Comparison of ENCODE assay signal across 3 fruit fly cellular contexts in the genomic region with DNA sequence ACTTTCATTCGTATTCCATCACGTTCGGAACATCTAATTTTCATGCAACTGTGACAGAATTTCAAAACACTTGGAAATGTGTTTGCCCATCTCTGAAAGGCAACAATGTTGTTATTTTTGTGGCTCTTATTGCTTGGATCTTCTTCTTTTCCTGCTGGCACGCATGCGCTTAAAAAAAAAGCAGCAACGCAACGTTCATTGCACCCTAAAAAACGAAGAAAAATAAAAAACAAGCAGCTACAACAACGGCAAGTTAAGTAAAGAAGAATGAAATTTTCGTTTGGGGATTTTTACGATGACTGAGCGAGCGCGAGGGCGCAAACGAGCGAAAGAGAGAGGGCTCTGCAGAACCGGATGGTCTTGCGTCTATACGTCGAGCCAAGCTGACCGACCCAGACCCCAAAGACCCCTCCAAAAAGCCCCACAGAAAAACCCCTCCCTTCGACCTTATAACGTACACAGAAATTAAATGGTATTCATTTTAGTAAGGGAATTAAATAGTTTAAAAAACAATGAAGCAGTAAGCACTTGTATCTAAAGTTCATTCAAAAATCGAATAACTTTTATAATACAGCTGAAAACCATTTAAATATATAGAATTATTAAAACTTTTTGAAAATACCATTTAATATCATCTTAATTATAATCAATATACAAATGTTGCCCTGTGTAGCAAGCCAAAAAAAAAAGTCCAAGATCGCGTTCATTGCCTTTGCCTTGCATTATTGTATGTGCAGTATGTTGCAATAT.
TF ChIP-seq lines count a peak whose summit lies in the region.

No protein-coding gene starts in this region.

TF ChIP-seq in whole organism, embryonic, 481 proteins besides CTCF, POLR2A, EP300 and RAD21 (continued from another document):
- peak; percentile 65 for TF ChIP-seq crol (GFP tag; IDR thresholded peaks at IDR 0.05; lab: Robert Waterston, UW)
- no peak for TF ChIP-seq CG9437 (GFP tag; optimal IDR thresholded peaks at IDR 0.05; lab: Kevin White, UChicago)
- no peak for TF ChIP-seq tup (GFP tag; optimal IDR thresholded peaks at IDR 0.05; lab: Kevin White, UChicago)
- no peak for TF ChIP-seq gem (tag; optimal IDR thresholded peaks at IDR 0.05; lab: Kevin White, UChicago)
- no peak for TF ChIP-seq zen2 (GFP tag; IDR thresholded peaks at IDR 0.05; lab: Robert Waterston, UW; ENCODE audit: partially characterized antibody)
- no peak for TF ChIP-seq ato (GFP tag; IDR thresholded peaks at IDR 0.05; lab: Robert Waterston, UW; ENCODE audit: partially characterized antibody)
- TF ChIP-seq CG4854 (GFP tag; optimal IDR thresholded peaks at IDR 0.05; lab: Kevin White, UChicago), result no peak
- no peak for TF ChIP-seq CkIIα-i1 (GFP tag; IDR thresholded peaks at IDR 0.05; lab: Robert Waterston, UW)
- TF ChIP-seq CrebB (tag; optimal IDR thresholded peaks at IDR 0.05; lab: Kevin White, UChicago), result no peak
- no peak for TF ChIP-seq CG1529 (GFP tag; optimal IDR thresholded peaks at IDR 0.05; lab: Kevin White, UChicago)
- TF ChIP-seq Deaf1 (tag; optimal IDR thresholded peaks at IDR 0.05; lab: Kevin White, UChicago), result no peak
- no peak for TF ChIP-seq Doc3 (GFP tag; IDR thresholded peaks at IDR 0.05; lab: Robert Waterston, UW; ENCODE audit: partially characterized antibody)
- TF ChIP-seq Blimp-1 (GFP tag; optimal IDR thresholded peaks at IDR 0.05; lab: Kevin White, UChicago), result peak; percentile 1
- TF ChIP-seq jing (GFP tag; optimal IDR thresholded peaks at IDR 0.05; lab: Kevin White, UChicago), result no peak
- peak; percentile 13 for TF ChIP-seq corto (GFP tag; optimal IDR thresholded peaks at IDR 0.05; lab: Kevin White, UChicago)
- no peak for TF ChIP-seq org-1 (GFP tag; optimal IDR thresholded peaks at IDR 0.05; lab: Kevin White, UChicago)
- TF ChIP-seq vvl (GFP tag; IDR thresholded peaks at IDR 0.05; lab: Robert Waterston, UW), result peak; percentile 14; the same call in 1 of the 2 replicates
- peak in 1 of 2 experiments; percentile 67 for TF ChIP-seq bsh (GFP tag; optimal IDR thresholded peaks at IDR 0.05; lab: Kevin White, UChicago)
- peak; percentile 29 for TF ChIP-seq lbe (GFP tag; optimal IDR thresholded peaks at IDR 0.05; lab: Kevin White, UChicago)
- TF ChIP-seq tap (tag; optimal IDR thresholded peaks at IDR 0.05; lab: Kevin White, UChicago), result peak; percentile 3
- peak; percentile 43 for TF ChIP-seq CG14710 (tag; optimal IDR thresholded peaks at IDR 0.05; lab: Kevin White, UChicago)
- peak; percentile 22 for TF ChIP-seq CG2712 (tag; optimal IDR thresholded peaks at IDR 0.05; lab: Kevin White, UChicago)
- TF ChIP-seq Sox100B (GFP tag; optimal IDR thresholded peaks at IDR 0.05; lab: Kevin White, UChicago), result peak; percentile 12
- no peak for TF ChIP-seq Asciz (GFP tag; optimal IDR thresholded peaks at IDR 0.05; lab: Kevin White, UChicago)
- TF ChIP-seq salm (tag; optimal IDR thresholded peaks at IDR 0.05; lab: Kevin White, UChicago), result no peak
- TF ChIP-seq slp2 (GFP tag; optimal IDR thresholded peaks at IDR 0.05; lab: Kevin White, UChicago), result no peak
- no peak for TF ChIP-seq CG30020 (tag; optimal IDR thresholded peaks at IDR 0.05; lab: Kevin White, UChicago)
- TF ChIP-seq chinmo (GFP tag; IDR thresholded peaks at IDR 0.05; lab: Robert Waterston, UW; ENCODE audit: partially characterized antibody), result peak; percentile 57; the same call in 1 of the 4 replicates
- TF ChIP-seq CG10267 (tag; optimal IDR thresholded peaks at IDR 0.05; lab: Kevin White, UChicago), result peak; percentile 20
- peak; percentile 97 for TF ChIP-seq nom (GFP tag; optimal IDR thresholded peaks at IDR 0.05; lab: Kevin White, UChicago)
- peak; percentile 74 for TF ChIP-seq sqz (GFP tag; optimal IDR thresholded peaks at IDR 0.05; lab: Kevin White, UChicago)
- TF ChIP-seq otp (GFP tag; IDR thresholded peaks at IDR 0.05; lab: Robert Waterston, UW), result no peak
- peak; percentile 25 for TF ChIP-seq CG18262 (tag; optimal IDR thresholded peaks at IDR 0.05; lab: Kevin White, UChicago)
- TF ChIP-seq zfh2 (GFP tag; optimal IDR thresholded peaks at IDR 0.05; lab: Kevin White, UChicago), result no peak

TF ChIP-seq in whole organism, prepupa, 60 proteins besides CTCF, POLR2A, EP300 and RAD21 (continued from another document):
- TF ChIP-seq CG6792 (GFP tag; optimal IDR thresholded peaks at IDR 0.05; lab: Kevin White, UChicago), result peak; percentile 37
- peak; percentile 22 for TF ChIP-seq Blimp-1 (GFP tag; optimal IDR thresholded peaks at IDR 0.05; lab: Kevin White, UChicago)
- TF ChIP-seq lz (GFP tag; optimal IDR thresholded peaks at IDR 0.05; lab: Kevin White, UChicago), result no peak
- peak; percentile 95 for TF ChIP-seq CG6854 (GFP tag; optimal IDR thresholded peaks at IDR 0.05; lab: Kevin White, UChicago)
- peak; percentile 9 for TF ChIP-seq CG8632 (GFP tag; optimal IDR thresholded peaks at IDR 0.05; lab: Kevin White, UChicago)
- TF ChIP-seq CG32006 (GFP tag; optimal IDR thresholded peaks at IDR 0.05; lab: Kevin White, UChicago), result no peak
- TF ChIP-seq Hr38 (GFP tag; optimal IDR thresholded peaks at IDR 0.05; lab: Kevin White, UChicago), result no peak
- TF ChIP-seq Eip93F (GFP tag; optimal IDR thresholded peaks at IDR 0.05; lab: Kevin White, UChicago), result peak; percentile 6
- peak; percentile 54 for TF ChIP-seq esn (GFP tag; optimal IDR thresholded peaks at IDR 0.05; lab: Kevin White, UChicago)
- peak; percentile 77; the same call in 2 of the 3 replicates for TF ChIP-seq CG6163 (GFP tag; IDR thresholded peaks at IDR 0.05; lab: Robert Waterston, UW)
- peak; percentile 19 for TF ChIP-seq net (GFP tag; optimal IDR thresholded peaks at IDR 0.05; lab: Kevin White, UChicago)
- TF ChIP-seq spab (GFP tag; optimal IDR thresholded peaks at IDR 0.05; lab: Kevin White, UChicago), result peak; percentile 77
- TF ChIP-seq CG15336 (GFP tag; IDR thresholded peaks at IDR 0.05; lab: Robert Waterston, UW), result no peak
- TF ChIP-seq Sox14 (GFP tag; optimal IDR thresholded peaks at IDR 0.05; lab: Kevin White, UChicago), result no peak
- TF ChIP-seq Ets96B (tag; optimal IDR thresholded peaks at IDR 0.05; lab: Kevin White, UChicago), result peak; percentile 61
- peak; percentile 44 for TF ChIP-seq CG34406 (GFP tag; optimal IDR thresholded peaks at IDR 0.05; lab: Kevin White, UChicago)
- no peak for TF ChIP-seq Smox (GFP tag; optimal IDR thresholded peaks at IDR 0.05; lab: Kevin White, UChicago)
- peak; percentile 40 for TF ChIP-seq CG11902 (GFP tag; optimal IDR thresholded peaks at IDR 0.05; lab: Kevin White, UChicago)
- peak; percentile 63 for TF ChIP-seq vri (GFP tag; optimal IDR thresholded peaks at IDR 0.05; lab: Kevin White, UChicago)
- peak; percentile 72 for TF ChIP-seq Eip78C (GFP tag; lab: Kevin White, UChicago)
- TF ChIP-seq Met (GFP tag; optimal IDR thresholded peaks at IDR 0.05; lab: Kevin White, UChicago), result peak; percentile 39
- no peak for TF ChIP-seq Hr39 (GFP tag; optimal IDR thresholded peaks at IDR 0.05; lab: Kevin White, UChicago)
- TF ChIP-seq svp (GFP tag; lab: Kevin White, UChicago), result no peak
- peak; percentile 70 for TF ChIP-seq CG10669 (GFP tag; optimal IDR thresholded peaks at IDR 0.05; lab: Kevin White, UChicago)
- TF ChIP-seq CG9139 (GFP tag; optimal IDR thresholded peaks at IDR 0.05; lab: Kevin White, UChicago), result peak; percentile 93
- peak; percentile 41 for TF ChIP-seq Eip75B (GFP tag; optimal IDR thresholded peaks at IDR 0.05; lab: Kevin White, UChicago)
- no peak for TF ChIP-seq Ets21C (GFP tag; optimal IDR thresholded peaks at IDR 0.05; lab: Kevin White, UChicago)
- peak; percentile 45 for TF ChIP-seq CG10631 (GFP tag; optimal IDR thresholded peaks at IDR 0.05; lab: Kevin White, UChicago)
- peak; percentile 22 for TF ChIP-seq OdsH (GFP tag; optimal IDR thresholded peaks at IDR 0.05; lab: Kevin White, UChicago)
- TF ChIP-seq CG11762 (GFP tag; optimal IDR thresholded peaks at IDR 0.05; lab: Kevin White, UChicago; ENCODE audit: insufficient read depth), result peak; percentile 20
- peak; percentile 98 for TF ChIP-seq dsx (GFP tag; optimal IDR thresholded peaks at IDR 0.05; lab: Kevin White, UChicago; ENCODE audit: poor library complexity, severe bottlenecking)
- TF ChIP-seq CG7368 (GFP tag; optimal IDR thresholded peaks at IDR 0.05; lab: Kevin White, UChicago), result peak; percentile 26
- TF ChIP-seq CG8119 (GFP tag; IDR thresholded peaks at IDR 0.05; lab: Robert Waterston, UW), result no peak
- TF ChIP-seq achi (GFP tag; optimal IDR thresholded peaks at IDR 0.05; lab: Kevin White, UChicago), result peak; percentile 28
- TF ChIP-seq CG3919 (GFP tag; optimal IDR thresholded peaks at IDR 0.05; lab: Kevin White, UChicago), result no peak
TF ChIP-seq in whole organism, prepupa: peak in this region for 36.

TF ChIP-seq in whole organism, wandering third instar larva, 38 proteins besides CTCF, POLR2A, EP300 and RAD21 (continued from another document):
- TF ChIP-seq OdsH (GFP tag; optimal IDR thresholded peaks at IDR 0.05; lab: Kevin White, UChicago), result peak; percentile 39
- TF ChIP-seq Hr78 (GFP tag; optimal IDR thresholded peaks at IDR 0.05; lab: Kevin White, UChicago), result no peak
- TF ChIP-seq Abd-B (GFP tag; optimal IDR thresholded peaks at IDR 0.05; lab: Kevin White, UChicago), result no peak
- TF ChIP-seq usp (GFP tag; optimal IDR thresholded peaks at IDR 0.05; lab: Kevin White, UChicago), result no peak
- TF ChIP-seq Sp1 (GFP tag; optimal IDR thresholded peaks at IDR 0.05; lab: Kevin White, UChicago), result peak; percentile 78
- no peak for TF ChIP-seq Myc (optimal IDR thresholded peaks at IDR 0.05; lab: Kevin White, UChicago)
- peak; percentile 67 for TF ChIP-seq fru (GFP tag; optimal IDR thresholded peaks at IDR 0.05; lab: Kevin White, UChicago)
